Worm (Caenorhabditis elegans) whole organism, mixed stage, embryonic: ENCODE data around the gene hid-1.

Source experiments
- bed-3 ChIP-seq: fragments of 200-800 bp; sonication (Bioruptor generic); optimal IDR thresholded peaks from 3 replicates; lab custom pipeline; 2018; ENCODE audit warnings: mild to moderate bottlenecking, missing genetic modification characterization, moderate library complexity, missing compliant biosample characterization
- ceh-43 ChIP-seq: fragments of 200-800 bp; sonication (Bioruptor generic); optimal IDR thresholded peaks from 2 replicates; lab custom pipeline; 2018; ENCODE audit warnings: mild to moderate bottlenecking, missing genetic modification characterization, moderate library complexity, missing compliant biosample characterization
- ceh-83 ChIP-seq: fragments of 200-800 bp; sonication (Bioruptor generic); optimal IDR thresholded peaks from 2 replicates; lab custom pipeline; 2018; ENCODE audit warnings: mild to moderate bottlenecking, missing genetic modification characterization, missing compliant biosample characterization
- ces-1 ChIP-seq: fragments of 150-350 bp; optimal IDR thresholded peaks from 2 replicates; lab custom pipeline; 2014; ENCODE audit warnings: missing biosample characterization, missing genetic modification reagents, missing genetic modification characterization
- cnd-1 ChIP-seq: fragments of 200-800 bp; sonication (Bioruptor generic); optimal IDR thresholded peaks from 2 replicates; lab custom pipeline; 2018; ENCODE audit warnings: mild to moderate bottlenecking, missing genetic modification characterization, missing compliant biosample characterization
- elt-1 ChIP-seq: sonication (generic microtip); optimal IDR thresholded peaks from 2 replicates; lab custom pipeline; 2017; ENCODE audit warnings: missing genetic modification characterization, mild to moderate bottlenecking, missing compliant biosample characterization, antibody characterized with exemption, moderate library complexity, borderline replicate concordance; ENCODE audit not compliant: insufficient read depth
- flh-1 ChIP-seq: fragments of 200-800 bp; sonication (Bioruptor generic); optimal IDR thresholded peaks from 2 replicates; lab custom pipeline; 2018; ENCODE audit warnings: mild to moderate bottlenecking, missing genetic modification characterization, moderate library complexity, missing compliant biosample characterization
- ham-2 ChIP-seq: fragments of 200-800 bp; sonication (Bioruptor generic); optimal IDR thresholded peaks from 2 replicates; lab custom pipeline; 2018; ENCODE audit warnings: mild to moderate bottlenecking, missing genetic modification characterization, missing compliant biosample characterization
- hlh-1 ChIP-seq: fragments of 150-350 bp; optimal IDR thresholded peaks from 2 replicates; lab custom pipeline; 2014; ENCODE audit warnings: missing biosample characterization, missing genetic modification reagents, missing genetic modification characterization
- lin-13 ChIP-seq: fragments of 150-350 bp; optimal IDR thresholded peaks from 2 replicates; lab custom pipeline; 2014; ENCODE audit warnings: missing biosample characterization, missing genetic modification characterization
- lin-32 ChIP-seq: fragments of 200-800 bp; sonication (Bioruptor generic); optimal IDR thresholded peaks from 2 replicates; lab custom pipeline; 2018; ENCODE audit warnings: mild to moderate bottlenecking, missing genetic modification characterization, missing compliant biosample characterization
- lsy-2 ChIP-seq: fragments of 150-350 bp; optimal IDR thresholded peaks from 2 replicates; lab custom pipeline; 2014; ENCODE audit warnings: missing biosample characterization, missing genetic modification characterization
- mep-1 ChIP-seq: fragments of 150-350 bp; optimal IDR thresholded peaks from 2 replicates; lab custom pipeline; 2017; ENCODE audit warnings: missing biosample characterization, missing genetic modification reagents, missing genetic modification characterization, inconsistent platforms
- mls-2 ChIP-seq: sonication (generic microtip); optimal IDR thresholded peaks from 2 replicates; lab custom pipeline; 2016; ENCODE audit warnings: mild to moderate bottlenecking, missing genetic modification characterization, moderate library complexity, missing compliant biosample characterization
- nhr-2 ChIP-seq: fragments of 150-350 bp; optimal IDR thresholded peaks from 2 replicates; lab custom pipeline; 2014; ENCODE audit warnings: missing biosample characterization, missing genetic modification characterization
- nhr-237 ChIP-seq: fragments of 150-350 bp; optimal IDR thresholded peaks from 2 replicates; lab custom pipeline; 2014; ENCODE audit warnings: missing biosample characterization, missing genetic modification characterization
- nhr-28 ChIP-seq: fragments of 150-350 bp; optimal IDR thresholded peaks from 2 replicates; lab custom pipeline; 2014; ENCODE audit warnings: missing biosample characterization, missing genetic modification characterization
- pha-4 ChIP-seq: fragments of 150-350 bp; optimal IDR thresholded peaks from 2 replicates; lab custom pipeline; 2018; ENCODE audit warnings: missing biosample characterization, missing genetic modification reagents, missing genetic modification characterization
- sem-2 ChIP-seq: fragments of 200-800 bp; sonication (Bioruptor generic); optimal IDR thresholded peaks from 2 replicates; lab custom pipeline; 2018; ENCODE audit warnings: mild to moderate bottlenecking, missing genetic modification characterization, missing compliant biosample characterization
- snpc-4 ChIP-seq: fragments of 150-350 bp; optimal IDR thresholded peaks from 2 replicates; lab custom pipeline; 2014; ENCODE audit warnings: missing biosample characterization, missing genetic modification characterization
- sptf-1 ChIP-seq: sonication (generic microtip); optimal IDR thresholded peaks from 2 replicates; lab custom pipeline; 2017; ENCODE audit warnings: mild to moderate bottlenecking, missing genetic modification characterization, moderate library complexity, missing compliant biosample characterization
- unc-39 ChIP-seq: fragments of 150-350 bp; optimal IDR thresholded peaks from 2 replicates; lab custom pipeline; 2014; ENCODE audit warnings: missing biosample characterization, missing genetic modification characterization
- unc-62 ChIP-seq: fragments of 150-350 bp; optimal IDR thresholded peaks from 2 replicates; lab custom pipeline; 2014; ENCODE audit warnings: missing biosample characterization, missing genetic modification reagents, missing genetic modification characterization
- zip-8 ChIP-seq: fragments of 150-350 bp; optimal IDR thresholded peaks from 2 replicates; lab custom pipeline; 2014; ENCODE audit warnings: missing biosample characterization, missing genetic modification characterization
- ztf-11 ChIP-seq: fragments of 150-350 bp; optimal IDR thresholded peaks from 2 replicates; lab custom pipeline; 2014; ENCODE audit warnings: missing biosample characterization, missing genetic modification characterization

Gene hid-1

ce11 chrX:2471303-2471702 lies 17.5 kb upstream of the hid-1 start, which contains the start of gene R04B3.1:
Gene R04B3.1 (minus strand): TSS chrX:2471403.
- TF ChIP-seq zip-8 (no peak), unc-39 (tag; lab: Kevin White, UChicago) (no peak), unc-62 (GFP tag; lab: Kevin White, UChicago) (no peak), bed-3 (no peak), nhr-237 (tag; lab: Kevin White, UChicago) (no peak)

ce11 chrX:2473618-2474017 lies 15.2 kb upstream of the hid-1 start, which contains the start of gene R04B3.2:
Gene R04B3.2 (minus strand): TSS chrX:2473718.
- TF ChIP-seq pha-4 (tag; lab: Kevin White, UChicago) (no peak), nhr-2 (tag; lab: Kevin White, UChicago) (no peak), lin-32 (peak; percentile 51), ceh-83 (GFP tag; lab: Kevin White, UChicago) (no peak), bed-3 (no peak), mls-2 (no peak), mep-1 (no peak)

ce11 chrX:2475873-2476272 lies 13.0 kb upstream of the hid-1 start, which contains the start of gene R04B3.3:
Gene R04B3.3 (minus strand): TSS chrX:2475973.
- TF ChIP-seq sptf-1 (tag; lab: Kevin White, UChicago) (no peak), nhr-237 (tag; lab: Kevin White, UChicago) (no peak), snpc-4 (tag; lab: Kevin White, UChicago) (no peak), ztf-11 (tag; lab: Kevin White, UChicago) (no peak)

- TF ChIP-seq lsy-2 (tag; lab: Kevin White, UChicago) (no peak), unc-62 (GFP tag; lab: Kevin White, UChicago) (no peak), ces-1 (GFP tag; lab: Kevin White, UChicago) (no peak), zip-8 (no peak), nhr-237 (tag; lab: Kevin White, UChicago) (no peak), flh-1 (GFP tag; lab: Kevin White, UChicago) (no peak), hlh-1 (no peak), unc-39 (tag; lab: Kevin White, UChicago) (no peak), sem-2 (no peak), ceh-43 (no peak), nhr-28 (tag; lab: Kevin White, UChicago) (no peak)
These were observed 10.0 kb upstream of the hid-1 start, which contains the start of gene K02E10.5 for ce11 chrX:2478823-2479222. Gene K02E10.5 (minus strand): TSS chrX:2478923.

- no peak for TF ChIP-seq hlh-1
- TF ChIP-seq pha-4 (tag; lab: Kevin White, UChicago): peak; percentile 63
These were observed 6.2 kb upstream of the hid-1 start, which contains the start of gene K02E10.6 for ce11 chrX:2482622-2483021. Gene K02E10.6 (minus strand): TSS chrX:2482770.

ce11 chrX:2483078-2483477 lies 5.8 kb upstream of the hid-1 start, which contains the start of gene K02E10.4:
Gene K02E10.4 (plus strand): TSS chrX:2483263.
- TF ChIP-seq lin-13 (tag; lab: Kevin White, UChicago) (no peak), elt-1 (tag; lab: Kevin White, UChicago) (peak; percentile 53)

- TF ChIP-seq sptf-1 (tag; lab: Kevin White, UChicago) (no peak), unc-62 (GFP tag; lab: Kevin White, UChicago) (no peak), ham-2 (GFP tag; lab: Kevin White, UChicago) (no peak)
These were observed 4.8 kb downstream of the hid-1 start for ce11 chrX:2493586-2494175.

- no peak for TF ChIP-seq ham-2 (GFP tag; lab: Kevin White, UChicago)
- peak; percentile 36 for TF ChIP-seq ces-1 (GFP tag; lab: Kevin White, UChicago)
- no peak for TF ChIP-seq lin-13 (tag; lab: Kevin White, UChicago)
- TF ChIP-seq cnd-1 (tag; lab: Kevin White, UChicago): no peak
- TF ChIP-seq pha-4 (tag; lab: Kevin White, UChicago): no peak
These were observed 5.4 kb downstream of the hid-1 start for ce11 chrX:2494296-2494695.
